Fruit fly (Drosophila melanogaster) whole organism, embryonic: Measurements from ENCODE around the gene CG31650.
A peak's percentile ranks its signal among the peaks of the same experiment; 100 is the strongest.

ENCODE experiments used
- BEAF-32 ChIP-seq: fragments of 200-800 bp; sonication (Bioruptor generic); optimal IDR thresholded peaks from 3 replicates; lab custom pipeline; 2017; ENCODE audit warnings: missing biosample characterization, missing genetic modification characterization, mild to moderate bottlenecking, moderate library complexity, missing genetic modification reagents
- Bteb2 ChIP-seq: fragments of 200-800 bp; sonication (Bioruptor generic); optimal IDR thresholded peaks from 2 replicates; lab custom pipeline; 2016; ENCODE audit warnings: missing biosample characterization, missing genetic modification characterization
- CG10267 ChIP-seq: fragments of 200-800 bp; sonication (Bioruptor generic); optimal IDR thresholded peaks from 2 replicates; lab custom pipeline; 2018; ENCODE audit warnings: missing biosample characterization, mild to moderate bottlenecking, missing genetic modification characterization, moderate library complexity
- CG11504 ChIP-seq: fragments of 200-800 bp; sonication (Bioruptor generic); optimal IDR thresholded peaks from 3 replicates; lab custom pipeline; 2019; ENCODE audit warnings: missing biosample characterization, mild to moderate bottlenecking, missing genetic modification characterization, moderate library complexity
- CG12104 ChIP-seq: fragments of 200-800 bp; sonication (Bioruptor generic); optimal IDR thresholded peaks from 3 replicates; lab custom pipeline; 2016; ENCODE audit warnings: missing biosample characterization, missing genetic modification characterization
- CG12299 ChIP-seq: fragments of 200-800 bp; sonication (Bioruptor generic); optimal IDR thresholded peaks from 2 replicates; lab custom pipeline; 2018; ENCODE audit warnings: missing biosample characterization, mild to moderate bottlenecking, missing genetic modification characterization
- CG12942 ChIP-seq: fragments of 200-800 bp; sonication (Bioruptor generic); optimal IDR thresholded peaks from 3 replicates; lab custom pipeline; 2016; ENCODE audit warnings: missing biosample characterization, missing genetic modification characterization
- CG13775 ChIP-seq: fragments of 200-800 bp; sonication (Bioruptor generic); optimal IDR thresholded peaks from 3 replicates; lab custom pipeline; 2017; ENCODE audit warnings: missing biosample characterization, mild to moderate bottlenecking, missing genetic modification characterization
- CG14050 ChIP-seq: fragments of 200-800 bp; sonication (Bioruptor generic); IDR thresholded peaks from 3 replicates; pipeline ENCODE4 v1.3.6; 2022; ENCODE audit warnings: missing biosample characterization, missing genetic modification characterization
- CG1602 ChIP-seq: fragments of 200-800 bp; sonication (Bioruptor generic); optimal IDR thresholded peaks from 3 replicates; lab custom pipeline; 2016; ENCODE audit warnings: missing biosample characterization, missing genetic modification characterization
- CG16813 ChIP-seq: fragments of 200-800 bp; sonication (Bioruptor generic); IDR thresholded peaks from 3 replicates; pipeline ENCODE4 v1.3.6; 2022; ENCODE audit warnings: missing biosample characterization, missing genetic modification characterization; ENCODE audit not compliant: partially characterized antibody
- CG17359 ChIP-seq: fragments of 200-800 bp; sonication (Bioruptor generic); optimal IDR thresholded peaks from 3 replicates; lab custom pipeline; 2018; ENCODE audit warnings: missing biosample characterization, mild to moderate bottlenecking, missing genetic modification characterization, moderate library complexity
- CG17568 ChIP-seq: fragments of 200-800 bp; sonication (Bioruptor generic); optimal IDR thresholded peaks from 2 replicates; lab custom pipeline; 2018; ENCODE audit warnings: missing biosample characterization, mild to moderate bottlenecking, missing genetic modification characterization, moderate library complexity
- CG2712 ChIP-seq: fragments of 200-800 bp; optimal IDR thresholded peaks from 3 replicates; lab custom pipeline; 2019; ENCODE audit warnings: missing biosample characterization, mild to moderate bottlenecking, missing genetic modification characterization, moderate library complexity
- CG32767 ChIP-seq: fragments of 200-800 bp; sonication (Bioruptor generic); IDR thresholded peaks from 2 replicates; pipeline ENCODE4 v1.3.6; 2022; ENCODE audit warnings: missing biosample characterization, missing genetic modification characterization
- CG33557 ChIP-seq: fragments of 200-800 bp; sonication (Bioruptor generic); optimal IDR thresholded peaks from 2 replicates; lab custom pipeline; 2019; ENCODE audit warnings: missing biosample characterization, mild to moderate bottlenecking, missing genetic modification characterization, moderate library complexity
- CG3838 ChIP-seq: fragments of 200-800 bp; sonication (Bioruptor generic); optimal IDR thresholded peaks from 3 replicates; lab custom pipeline; 2016; ENCODE audit warnings: missing biosample characterization, missing genetic modification characterization
- CG43689 ChIP-seq: fragments of 200-800 bp; sonication (Bioruptor generic); IDR thresholded peaks from 2 replicates; pipeline ENCODE4 v1.3.6; 2022; ENCODE audit warnings: missing biosample characterization, missing genetic modification characterization
- CG6791 ChIP-seq: fragments of 200-800 bp; sonication (Bioruptor generic); IDR thresholded peaks from 3 replicates; pipeline ENCODE4 v1.3.6; 2022; ENCODE audit warnings: missing biosample characterization, missing genetic modification characterization; ENCODE audit not compliant: partially characterized antibody
- CG6854 ChIP-seq: fragments of 200-800 bp; sonication (Bioruptor generic); optimal IDR thresholded peaks from 3 replicates; lab custom pipeline; 2017; ENCODE audit warnings: missing biosample characterization, mild to moderate bottlenecking, missing genetic modification characterization
- CG7745 ChIP-seq: fragments of 200-800 bp; sonication (Bioruptor generic); optimal IDR thresholded peaks from 2 replicates; lab custom pipeline; 2018; ENCODE audit warnings: missing biosample characterization, mild to moderate bottlenecking, missing genetic modification characterization, moderate library complexity
- CHES-1-like ChIP-seq: fragments of 200-800 bp; sonication (Bioruptor generic); optimal IDR thresholded peaks from 2 replicates; lab custom pipeline; 2016; ENCODE audit warnings: missing biosample characterization, missing genetic modification characterization
- CTCF ChIP-seq: fragments of 200-800 bp; sonication (Bioruptor generic); optimal IDR thresholded peaks from 2 replicates; lab custom pipeline; 2017; ENCODE audit warnings: missing biosample characterization, mild to moderate bottlenecking, missing genetic modification characterization, moderate library complexity
- Doc3 ChIP-seq: fragments of 200-800 bp; sonication (Bioruptor generic); IDR thresholded peaks from 3 replicates; pipeline ENCODE4 v1.3.6; 2022; ENCODE audit warnings: missing biosample characterization, missing genetic modification characterization; ENCODE audit not compliant: partially characterized antibody
- Fer2 ChIP-seq: fragments of 200-800 bp; sonication (Bioruptor generic); optimal IDR thresholded peaks from 2 replicates; lab custom pipeline; 2018; ENCODE audit warnings: missing biosample characterization, mild to moderate bottlenecking, missing genetic modification characterization, moderate library complexity
- GATAe ChIP-seq: fragments of 200-800 bp; sonication (Bioruptor generic); conservative IDR thresholded peaks from 2 replicates; pipeline ENCODE4 v1.3.6; 2022; ENCODE audit warnings: missing biosample characterization, missing genetic modification characterization
- HLH3B ChIP-seq: fragments of 200-800 bp; sonication (Bioruptor generic); IDR thresholded peaks from 2 replicates; pipeline ENCODE4 v1.3.6; 2022; ENCODE audit warnings: missing biosample characterization, missing genetic modification characterization
- Hand ChIP-seq: fragments of 200-800 bp; sonication (Bioruptor generic); optimal IDR thresholded peaks from 2 replicates; lab custom pipeline; 2017; ENCODE audit warnings: mild to moderate bottlenecking, missing biosample characterization, missing genetic modification reagents, missing genetic modification characterization
- MBD-R2 ChIP-seq: fragments of 200-800 bp; sonication (Bioruptor generic); IDR thresholded peaks from 2 replicates; pipeline ENCODE4 v1.3.6; 2022; ENCODE audit warnings: missing biosample characterization, missing genetic modification characterization
- Sox100B ChIP-seq: fragments of 200-800 bp; sonication (Bioruptor generic); optimal IDR thresholded peaks from 3 replicates; lab custom pipeline; 2018; ENCODE audit warnings: missing biosample characterization, mild to moderate bottlenecking, missing genetic modification characterization
- Tbp ChIP-seq: fragments of >200 bp; optimal IDR thresholded peaks from 2 replicates; lab custom pipeline; 2018; ENCODE audit warnings: missing biosample characterization, missing genetic modification characterization
- ac ChIP-seq: fragments of 200-800 bp; sonication (Bioruptor generic); optimal IDR thresholded peaks from 3 replicates; lab custom pipeline; 2017; ENCODE audit warnings: missing biosample characterization, mild to moderate bottlenecking, missing genetic modification characterization
- ato ChIP-seq: fragments of 200-800 bp; sonication (Bioruptor generic); IDR thresholded peaks from 2 replicates; pipeline ENCODE4 v1.3.6; 2022; ENCODE audit warnings: missing biosample characterization, missing genetic modification characterization; ENCODE audit not compliant: partially characterized antibody
- cas ChIP-seq: fragments of 200-800 bp; sonication (Bioruptor generic); IDR thresholded peaks from 2 replicates; pipeline ENCODE4 v1.3.6; 2022; ENCODE audit warnings: missing biosample characterization, missing genetic modification characterization
- chinmo ChIP-seq: fragments of 200-800 bp; sonication (Bioruptor generic); IDR thresholded peaks from 4 replicates; pipeline ENCODE4 v1.3.6; 2022; ENCODE audit warnings: missing biosample characterization, missing genetic modification characterization; ENCODE audit not compliant: partially characterized antibody
- crc ChIP-seq: fragments of 200-800 bp; sonication (Bioruptor generic); optimal IDR thresholded peaks from 2 replicates; lab custom pipeline; 2016; ENCODE audit warnings: missing biosample characterization, missing genetic modification characterization
- gcm2 ChIP-seq: fragments of 200-800 bp; sonication (Bioruptor generic); optimal IDR thresholded peaks from 2 replicates; lab custom pipeline; 2016; ENCODE audit warnings: missing biosample characterization, missing genetic modification characterization
- mam ChIP-seq: fragments of 200-800 bp; sonication (Bioruptor generic); optimal IDR thresholded peaks from 3 replicates; lab custom pipeline; 2016; ENCODE audit warnings: missing biosample characterization, missing genetic modification characterization
- pum ChIP-seq: fragments of 200-800 bp; sonication (Bioruptor generic); optimal IDR thresholded peaks from 2 replicates; lab custom pipeline; 2016; ENCODE audit warnings: missing biosample characterization, missing genetic modification characterization
- ranshi ChIP-seq: fragments of 200-800 bp; sonication (Bioruptor generic); IDR thresholded peaks from 2 replicates; pipeline ENCODE4 v1.3.6; 2022; ENCODE audit warnings: missing biosample characterization, missing genetic modification characterization
- repo ChIP-seq: fragments of 200-800 bp; sonication (Bioruptor generic); optimal IDR thresholded peaks from 2 replicates; lab custom pipeline; 2016; ENCODE audit warnings: missing biosample characterization, missing genetic modification characterization
- scrt ChIP-seq: fragments of 200-800 bp; sonication (Bioruptor generic); optimal IDR thresholded peaks from 2 replicates; lab custom pipeline; 2018; ENCODE audit warnings: missing biosample characterization, mild to moderate bottlenecking, missing genetic modification characterization, moderate library complexity
- sima ChIP-seq: fragments of 200-800 bp; sonication (Bioruptor generic); optimal IDR thresholded peaks from 2 replicates; lab custom pipeline; 2016; ENCODE audit warnings: missing biosample characterization, missing genetic modification characterization
- sisA ChIP-seq: fragments of 200-800 bp; sonication (Bioruptor generic); IDR thresholded peaks from 2 replicates; pipeline ENCODE4 v1.3.6; 2022; ENCODE audit warnings: missing biosample characterization, missing genetic modification characterization
- slbo ChIP-seq: fragments of 200-800 bp; sonication (Bioruptor generic); IDR thresholded peaks from 2 replicates; pipeline ENCODE4 v1.3.6; 2022; ENCODE audit warnings: missing biosample characterization, missing genetic modification characterization
- sqz ChIP-seq: fragments of 200-800 bp; sonication (Bioruptor generic); optimal IDR thresholded peaks from 3 replicates; lab custom pipeline; 2018; ENCODE audit warnings: missing biosample characterization, mild to moderate bottlenecking, missing genetic modification characterization
- stwl ChIP-seq: fragments of 200-800 bp; sonication (Bioruptor generic); optimal IDR thresholded peaks from 3 replicates; lab custom pipeline; 2018; ENCODE audit warnings: missing biosample characterization, mild to moderate bottlenecking, missing genetic modification characterization, moderate library complexity
- trh ChIP-seq: fragments of 200-800 bp; sonication (Bioruptor generic); optimal IDR thresholded peaks from 2 replicates; lab custom pipeline; 2016; ENCODE audit warnings: missing biosample characterization, missing genetic modification characterization
- tx ChIP-seq: fragments of 200-800 bp; sonication (Bioruptor generic); optimal IDR thresholded peaks from 2 replicates; lab custom pipeline; 2016; ENCODE audit warnings: missing biosample characterization, missing genetic modification characterization
- yki ChIP-seq: fragments of >200 bp; optimal IDR thresholded peaks from 3 replicates; lab custom pipeline; 2018
- z ChIP-seq: fragments of 200-800 bp; sonication (Bioruptor generic); IDR thresholded peaks from 3 replicates; pipeline ENCODE4 v1.3.6; 2022; ENCODE audit warnings: missing biosample characterization, missing genetic modification characterization
- zen ChIP-seq: fragments of 200-800 bp; sonication (Bioruptor generic); optimal IDR thresholded peaks from 3 replicates; lab custom pipeline; 2018; ENCODE audit warnings: missing biosample characterization, mild to moderate bottlenecking, missing genetic modification characterization, moderate library complexity

Gene CG31650

DNA sequence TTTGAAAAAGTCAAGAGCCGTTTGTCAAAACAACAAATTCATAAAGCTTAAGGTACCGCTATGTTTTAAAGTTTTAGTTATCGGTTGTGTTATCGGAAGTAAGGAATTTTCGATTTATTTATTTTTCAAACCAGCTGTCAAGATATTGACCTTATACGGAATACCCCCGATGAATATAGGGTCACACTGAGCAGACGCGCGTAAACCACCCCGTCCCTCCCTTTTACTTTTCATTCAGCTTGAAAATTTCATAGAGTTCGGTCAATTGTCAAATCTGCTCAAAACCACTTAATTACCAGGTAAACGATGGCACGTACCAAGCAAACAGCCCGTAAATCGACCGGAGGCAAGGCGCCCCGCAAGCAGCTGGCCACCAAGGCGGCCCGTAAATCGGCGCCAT lies 10.4 kb upstream of the CG31650 start, which contains the start of the genes CG14036 and His3.3A (continued):
- TF ChIP-seq slbo (GFP tag; lab: Robert Waterston, UW) (no peak), CG11504 (tag; lab: Kevin White, UChicago) (peak; percentile 18), CG33557 (GFP tag; lab: Kevin White, UChicago) (no peak), sisA (GFP tag; lab: Robert Waterston, UW) (no peak), CG1602 (no peak), z (no peak), cas (GFP tag; lab: Robert Waterston, UW) (no peak), CTCF (peak; percentile 33), CG6791 (peak; percentile 70; the same call in 2 of the 3 replicates), ac (GFP tag; lab: Kevin White, UChicago) (no peak), crc (no peak), Bteb2 (GFP tag; lab: Kevin White, UChicago) (no peak), repo (no peak), CG43689 (GFP tag; lab: Robert Waterston, UW) (no peak), Sox100B (GFP tag; lab: Kevin White, UChicago) (no peak), GATAe (GFP tag; lab: Robert Waterston, UW) (no peak), CG17568 (no peak), scrt (GFP tag; lab: Kevin White, UChicago) (no peak), chinmo (peak; percentile 68; the same call in 1 of the 4 replicates), BEAF-32 (GFP tag; lab: Kevin White, UChicago) (peak; percentile 59), sqz (no peak), CG10267 (tag; lab: Kevin White, UChicago) (peak; percentile 67), HLH3B (no peak), CHES-1-like (GFP tag; lab: Kevin White, UChicago) (peak; percentile 53), CG7745 (tag; lab: Kevin White, UChicago) (no peak), CG17359 (tag; lab: Kevin White, UChicago) (no peak), trh (GFP tag; lab: Kevin White, UChicago) (no peak), zen (tag; lab: Kevin White, UChicago) (peak; percentile 25), ranshi (no peak), MBD-R2 (peak; percentile 86), CG12942 (no peak), CG12299 (tag; lab: Kevin White, UChicago) (no peak), Fer2 (no peak), CG32767 (GFP tag; lab: Robert Waterston, UW) (no peak), CG14050 (GFP tag; lab: Robert Waterston, UW) (no peak), Hand (no peak), Doc3 (GFP tag; lab: Robert Waterston, UW) (peak; percentile 49; the same call in 1 of the 3 replicates), CG12104 (GFP tag; lab: Kevin White, UChicago) (no peak), CG3838 (no peak), pum (GFP tag; lab: Kevin White, UChicago) (no peak), stwl (peak; percentile 72), sima (no peak), CG6854 (GFP tag; lab: Kevin White, UChicago) (no peak), CG16813 (peak; percentile 69), tx (no peak), Tbp (GFP tag; lab: Kevin White, UChicago) (no peak), ato (GFP tag; lab: Robert Waterston, UW) (0 out of 2 replicates have a peak, but pooled peaks have one; percentile 25), CG2712 (tag; lab: Kevin White, UChicago) (peak; percentile 46), mam (no peak), CG13775 (GFP tag; lab: Kevin White, UChicago) (no peak), gcm2 (GFP tag; lab: Kevin White, UChicago) (no peak), yki (no peak)
